Worm (Caenorhabditis elegans) whole organism, mixed stage, embryonic: ENCODE measurements around the gene B0563.6.

Experiments used
- blmp-1 ChIP-seq: fragments of 150-350 bp; optimal IDR thresholded peaks from 2 replicates; lab custom pipeline; 2014; ENCODE audit warnings: missing biosample characterization, missing genetic modification characterization
- elt-1 ChIP-seq: sonication (generic microtip); optimal IDR thresholded peaks from 2 replicates; lab custom pipeline; 2017; ENCODE audit warnings: missing genetic modification characterization, mild to moderate bottlenecking, missing compliant biosample characterization, antibody characterized with exemption, moderate library complexity, borderline replicate concordance; ENCODE audit not compliant: insufficient read depth
- lin-13 ChIP-seq: fragments of 150-350 bp; optimal IDR thresholded peaks from 2 replicates; lab custom pipeline; 2014; ENCODE audit warnings: missing biosample characterization, missing genetic modification characterization
- nhr-12 ChIP-seq: fragments of 150-350 bp; optimal IDR thresholded peaks from 2 replicates; lab custom pipeline; 2014; ENCODE audit warnings: missing biosample characterization, missing genetic modification characterization
- nhr-237 ChIP-seq: fragments of 150-350 bp; optimal IDR thresholded peaks from 2 replicates; lab custom pipeline; 2014; ENCODE audit warnings: missing biosample characterization, missing genetic modification characterization
- nhr-28 ChIP-seq: fragments of 150-350 bp; optimal IDR thresholded peaks from 2 replicates; lab custom pipeline; 2014; ENCODE audit warnings: missing biosample characterization, missing genetic modification characterization

DNA sequence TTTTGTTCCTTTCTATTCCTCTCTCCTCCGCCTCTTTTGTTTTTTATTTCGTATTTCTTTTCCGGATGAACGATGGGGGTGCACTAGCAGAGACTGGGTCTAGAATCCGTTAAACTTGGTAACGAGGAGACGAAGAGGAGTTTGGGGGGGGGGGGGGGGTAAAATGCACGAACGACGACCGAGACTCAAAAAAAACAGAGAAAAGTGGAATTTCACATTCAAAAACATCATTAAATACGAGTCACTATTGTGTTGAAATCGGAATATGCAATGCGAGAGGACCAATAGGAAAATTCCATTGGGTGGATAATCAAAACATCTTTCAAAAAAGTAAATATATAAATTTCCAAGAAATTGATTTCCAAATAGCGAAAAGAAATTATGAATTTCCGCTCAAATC is 16.7 kb downstream of the B0563.6 start, which contains the start of gene B0563.7:
- no peak for TF ChIP-seq nhr-12 (tag; lab: Kevin White, UChicago)
- TF ChIP-seq blmp-1 (tag; lab: Kevin White, UChicago): no peak
- TF ChIP-seq nhr-237 (tag; lab: Kevin White, UChicago): no peak
- TF ChIP-seq nhr-28 (tag; lab: Kevin White, UChicago): no peak
- no peak for TF ChIP-seq elt-1 (tag; lab: Kevin White, UChicago)
- TF ChIP-seq lin-13 (tag; lab: Kevin White, UChicago): no peak
